Fruit fly (Drosophila melanogaster) whole organism, embryonic: ENCODE data around the gene Obp93a.

ENCODE experiments used
- Atf-2 ChIP-seq: fragments of 200-800 bp; sonication (Bioruptor generic); optimal IDR thresholded peaks from 2 replicates; lab custom pipeline; 2016; ENCODE audit warnings: missing biosample characterization, missing genetic modification characterization
- CG1024 ChIP-seq: fragments of 200-800 bp; sonication (Bioruptor generic); IDR thresholded peaks from 2 replicates; pipeline ENCODE4 v1.3.6; 2022; ENCODE audit warnings: missing biosample characterization, missing genetic modification characterization
- CG10959 ChIP-seq: fragments of 200-800 bp; sonication (Bioruptor generic); IDR thresholded peaks from 2 replicates; pipeline ENCODE4 v1.3.6; 2022; ENCODE audit warnings: missing biosample characterization, missing genetic modification characterization
- CG11560 ChIP-seq: fragments of 200-800 bp; sonication (Bioruptor generic); IDR thresholded peaks from 3 replicates; pipeline ENCODE4 v1.3.6; 2022; ENCODE audit warnings: missing biosample characterization, missing genetic modification characterization
- CG11695 ChIP-seq: fragments of 200-800 bp; sonication (Bioruptor generic); IDR thresholded peaks from 3 replicates; pipeline ENCODE4 v1.3.6; 2022; ENCODE audit warnings: missing biosample characterization, missing genetic modification characterization
- CG12236 ChIP-seq: fragments of 200-800 bp; sonication (Bioruptor generic); optimal IDR thresholded peaks from 2 replicates; lab custom pipeline; 2016; ENCODE audit warnings: missing biosample characterization, missing genetic modification characterization
- CG12659 ChIP-seq: fragments of 200-800 bp; sonication (Bioruptor generic); optimal IDR thresholded peaks from 3 replicates; lab custom pipeline; 2017; ENCODE audit warnings: mild to moderate bottlenecking, missing biosample characterization, missing genetic modification reagents, missing genetic modification characterization
- CG14860 ChIP-seq: fragments of 200-800 bp; sonication (Bioruptor generic); IDR thresholded peaks from 3 replicates; pipeline ENCODE4 v1.3.6; 2022; ENCODE audit warnings: missing biosample characterization, missing genetic modification characterization; ENCODE audit not compliant: partially characterized antibody
- CG1529 ChIP-seq: fragments of 200-800 bp; sonication (Bioruptor generic); optimal IDR thresholded peaks from 3 replicates; lab custom pipeline; 2018; ENCODE audit warnings: missing biosample characterization, missing genetic modification characterization
- CG17385 ChIP-seq: fragments of 200-800 bp; sonication (Bioruptor generic); optimal IDR thresholded peaks from 3 replicates; lab custom pipeline; 2018; ENCODE audit warnings: missing biosample characterization, mild to moderate bottlenecking, missing genetic modification characterization
- CG30020 ChIP-seq: fragments of 200-800 bp; optimal IDR thresholded peaks from 2 replicates; lab custom pipeline; 2019; ENCODE audit warnings: missing biosample characterization, mild to moderate bottlenecking, missing genetic modification characterization, moderate library complexity
- CG32532 ChIP-seq: fragments of 200-800 bp; sonication (Bioruptor generic); IDR thresholded peaks from 2 replicates; pipeline ENCODE4 v1.3.6; 2022; ENCODE audit warnings: missing biosample characterization, missing genetic modification characterization
- CG33213 ChIP-seq: fragments of 200-800 bp; sonication (Bioruptor generic); optimal IDR thresholded peaks from 3 replicates; lab custom pipeline; 2016; ENCODE audit warnings: missing biosample characterization, missing genetic modification characterization
- CG33557 ChIP-seq: fragments of 200-800 bp; sonication (Bioruptor generic); optimal IDR thresholded peaks from 2 replicates; lab custom pipeline; 2019; ENCODE audit warnings: missing biosample characterization, mild to moderate bottlenecking, missing genetic modification characterization, moderate library complexity
- CG3407 ChIP-seq: fragments of 200-800 bp; sonication (Bioruptor generic); optimal IDR thresholded peaks from 2 replicates; lab custom pipeline; 2018; ENCODE audit warnings: missing biosample characterization, mild to moderate bottlenecking, missing genetic modification characterization
- CG6689 ChIP-seq: fragments of 200-800 bp; sonication (Bioruptor generic); IDR thresholded peaks from 2 replicates; pipeline ENCODE4 v1.3.6; 2022; ENCODE audit warnings: missing biosample characterization, missing genetic modification characterization
- CG6813 ChIP-seq: fragments of 200-800 bp; sonication (Bioruptor generic); optimal IDR thresholded peaks from 2 replicates; lab custom pipeline; 2017; ENCODE audit warnings: missing biosample characterization, missing genetic modification characterization, mild to moderate bottlenecking, moderate library complexity, missing genetic modification reagents
- CG6854 ChIP-seq: fragments of 200-800 bp; sonication (Bioruptor generic); optimal IDR thresholded peaks from 3 replicates; lab custom pipeline; 2017; ENCODE audit warnings: missing biosample characterization, mild to moderate bottlenecking, missing genetic modification characterization
- CG7786 ChIP-seq: fragments of 200-800 bp; sonication (Bioruptor generic); optimal IDR thresholded peaks from 2 replicates; lab custom pipeline; 2016; ENCODE audit warnings: missing biosample characterization, missing genetic modification characterization
- CG8089 ChIP-seq: fragments of 200-800 bp; sonication (Bioruptor generic); optimal IDR thresholded peaks from 3 replicates; lab custom pipeline; 2016; ENCODE audit warnings: missing biosample characterization, missing genetic modification characterization
- CG9437 ChIP-seq: fragments of 200-800 bp; sonication (Bioruptor generic); optimal IDR thresholded peaks from 2 replicates; lab custom pipeline; 2018; ENCODE audit warnings: missing biosample characterization, mild to moderate bottlenecking, missing genetic modification characterization
- CHES-1-like ChIP-seq: fragments of 200-800 bp; sonication (Bioruptor generic); optimal IDR thresholded peaks from 2 replicates; lab custom pipeline; 2016; ENCODE audit warnings: missing biosample characterization, missing genetic modification characterization
- CTCF ChIP-seq: fragments of 200-800 bp; sonication (Bioruptor generic); optimal IDR thresholded peaks from 2 replicates; lab custom pipeline; 2017; ENCODE audit warnings: missing biosample characterization, mild to moderate bottlenecking, missing genetic modification characterization, moderate library complexity
- CrebB ChIP-seq: fragments of 200-800 bp; sonication (Bioruptor generic); optimal IDR thresholded peaks from 3 replicates; lab custom pipeline; 2018; ENCODE audit warnings: missing biosample characterization, mild to moderate bottlenecking, missing genetic modification characterization
- Gsc ChIP-seq: fragments of 200-800 bp; sonication (Bioruptor generic); IDR thresholded peaks from 2 replicates; pipeline ENCODE4 v1.3.6; 2022; ENCODE audit warnings: missing biosample characterization, missing genetic modification characterization
- HmgZ ChIP-seq: fragments of 200-800 bp; sonication (Bioruptor generic); optimal IDR thresholded peaks from 2 replicates; lab custom pipeline; 2018; ENCODE audit warnings: missing biosample characterization, mild to moderate bottlenecking, missing genetic modification characterization
- Hr39 ChIP-seq: fragments of >200 bp; optimal IDR thresholded peaks from 2 replicates; lab custom pipeline; 2017
- MESR4 ChIP-seq: fragments of 200-800 bp; sonication (Bioruptor generic); optimal IDR thresholded peaks from 2 replicates; lab custom pipeline; 2018; ENCODE audit warnings: missing biosample characterization, mild to moderate bottlenecking, missing genetic modification characterization, moderate library complexity
- Mad ChIP-seq: fragments of 200-800 bp; sonication (Bioruptor generic); optimal IDR thresholded peaks from 2 replicates; lab custom pipeline; 2016; ENCODE audit warnings: missing biosample characterization, missing genetic modification characterization
- NC2α ChIP-seq: fragments of 200-800 bp; sonication (Bioruptor generic); optimal IDR thresholded peaks from 2 replicates; lab custom pipeline; 2016; ENCODE audit warnings: missing biosample characterization, missing genetic modification characterization
- NK7.1 ChIP-seq: fragments of 200-800 bp; sonication (Bioruptor generic); optimal IDR thresholded peaks from 3 replicates; lab custom pipeline; 2016; ENCODE audit warnings: missing biosample characterization, missing genetic modification characterization
- Six4 ChIP-seq: fragments of 200-800 bp; sonication (Bioruptor generic); optimal IDR thresholded peaks from 2 replicates; lab custom pipeline; 2016; ENCODE audit warnings: missing biosample characterization, missing genetic modification characterization
- Sox100B ChIP-seq: fragments of 200-800 bp; sonication (Bioruptor generic); optimal IDR thresholded peaks from 3 replicates; lab custom pipeline; 2018; ENCODE audit warnings: missing biosample characterization, mild to moderate bottlenecking, missing genetic modification characterization
- TFAM ChIP-seq: fragments of 200-800 bp; sonication (Bioruptor generic); optimal IDR thresholded peaks from 2 replicates; lab custom pipeline; 2017; ENCODE audit warnings: missing biosample characterization, missing genetic modification characterization, inconsistent platforms
- chif ChIP-seq, 2 experiments: fragments of 200-800 bp; sonication (Bioruptor generic); optimal IDR thresholded peaks; 3 replicates each; lab custom pipeline; 2016; ENCODE audit warnings: missing biosample characterization in 2 of 2, missing genetic modification characterization in 2 of 2
- chm ChIP-seq: fragments of 200-800 bp; sonication (Bioruptor generic); IDR thresholded peaks from 2 replicates; pipeline ENCODE4 v1.3.6; 2022; ENCODE audit warnings: missing biosample characterization, missing genetic modification characterization
- cwo ChIP-seq: fragments of 200-800 bp; sonication (Bioruptor generic); optimal IDR thresholded peaks from 3 replicates; lab custom pipeline; 2017; ENCODE audit warnings: missing biosample characterization, missing genetic modification characterization, mild to moderate bottlenecking, moderate library complexity, missing genetic modification reagents
- da ChIP-seq: fragments of 200-800 bp; sonication (Bioruptor generic); optimal IDR thresholded peaks from 2 replicates; lab custom pipeline; 2016; ENCODE audit warnings: missing biosample characterization, missing genetic modification characterization
- danr ChIP-seq: fragments of 200-800 bp; sonication (Bioruptor generic); IDR thresholded peaks from 2 replicates; pipeline ENCODE4 v1.3.6; 2022; ENCODE audit warnings: missing biosample characterization, missing genetic modification characterization
- eve ChIP-seq, 2 experiments: fragments of >200 bp; optimal IDR thresholded peaks; 2 replicates each; lab custom pipeline; 2017; ENCODE audit warnings: missing biosample characterization in 2 of 2, missing genetic modification characterization in 2 of 2
- gem ChIP-seq: fragments of 200-800 bp; sonication (Bioruptor generic); optimal IDR thresholded peaks from 2 replicates; lab custom pipeline; 2019; ENCODE audit warnings: missing biosample characterization, mild to moderate bottlenecking, missing genetic modification characterization, moderate library complexity
- grau ChIP-seq: fragments of 200-800 bp; optimal IDR thresholded peaks from 3 replicates; lab custom pipeline; 2019; ENCODE audit warnings: missing biosample characterization, mild to moderate bottlenecking, missing genetic modification characterization, moderate library complexity
- hb ChIP-seq: fragments of 200-800 bp; sonication (Bioruptor generic); IDR thresholded peaks from 3 replicates; pipeline ENCODE4 v1.3.6; 2022; ENCODE audit warnings: missing biosample characterization, missing genetic modification characterization; ENCODE audit not compliant: partially characterized antibody
- hth ChIP-seq: fragments of >200 bp; optimal IDR thresholded peaks from 2 replicates; lab custom pipeline; 2017; ENCODE audit warnings: inconsistent platforms
- mld ChIP-seq: fragments of 200-800 bp; sonication (Bioruptor generic); IDR thresholded peaks from 3 replicates; pipeline ENCODE4 v1.3.6; 2022; ENCODE audit warnings: missing biosample characterization, missing genetic modification characterization; ENCODE audit not compliant: partially characterized antibody
- onecut ChIP-seq: fragments of 200-800 bp; sonication (Bioruptor generic); IDR thresholded peaks from 2 replicates; pipeline ENCODE4 v1.3.6; 2022; ENCODE audit warnings: missing biosample characterization, missing genetic modification characterization
- p53 ChIP-seq: fragments of 200-800 bp; sonication (Bioruptor generic); optimal IDR thresholded peaks from 2 replicates; lab custom pipeline; 2016; ENCODE audit warnings: missing biosample characterization, missing genetic modification characterization
- salm ChIP-seq: fragments of 200-800 bp; sonication (Bioruptor generic); optimal IDR thresholded peaks from 2 replicates; lab custom pipeline; 2018; ENCODE audit warnings: missing biosample characterization, mild to moderate bottlenecking, missing genetic modification characterization
- ssp ChIP-seq: fragments of 200-800 bp; sonication (Bioruptor generic); IDR thresholded peaks from 2 replicates; pipeline ENCODE4 v1.3.6; 2022; ENCODE audit warnings: missing biosample characterization, missing genetic modification characterization
- tna ChIP-seq: fragments of 200-800 bp; sonication (Bioruptor generic); IDR thresholded peaks from 2 replicates; pipeline ENCODE4 v1.3.6; 2022; ENCODE audit warnings: missing biosample characterization, missing genetic modification characterization; ENCODE audit not compliant: partially characterized antibody
- tx ChIP-seq: fragments of 200-800 bp; sonication (Bioruptor generic); optimal IDR thresholded peaks from 2 replicates; lab custom pipeline; 2016; ENCODE audit warnings: missing biosample characterization, missing genetic modification characterization
- unc-4 ChIP-seq: fragments of 200-800 bp; sonication (Bioruptor generic); IDR thresholded peaks from 2 replicates; pipeline ENCODE4 v1.3.6; 2022; ENCODE audit warnings: missing biosample characterization, missing genetic modification characterization; ENCODE audit not compliant: partially characterized antibody

The Obp93a gene

DNA sequence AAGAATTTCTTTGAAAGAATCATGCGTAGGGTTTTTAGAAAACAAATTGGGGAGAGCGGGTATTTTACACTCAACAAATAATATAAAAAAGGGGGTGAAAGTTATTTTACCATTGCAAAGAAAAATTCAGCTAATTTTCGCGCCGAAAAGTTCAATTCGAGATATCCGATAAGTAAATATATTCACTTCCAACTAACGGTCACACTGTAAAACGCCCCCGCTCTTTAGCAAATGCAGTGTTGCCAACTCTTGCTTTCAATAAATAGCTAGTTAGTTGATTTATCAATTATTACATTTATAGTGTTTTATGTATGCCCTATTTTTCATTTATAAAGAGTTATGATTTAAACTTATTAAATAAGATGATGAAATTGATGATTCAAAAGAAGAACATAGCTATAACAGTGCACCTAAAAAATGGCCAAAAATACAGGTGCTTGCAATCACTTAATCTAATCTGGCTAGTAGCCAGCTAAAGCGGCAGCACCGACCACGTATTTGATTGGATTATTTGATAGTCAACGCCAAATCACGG, 8.8 kb upstream of the Obp93a start, which contains the start of gene meigo (continued):
- no peak for TF ChIP-seq unc-4 (GFP tag; lab: Robert Waterston, UW)
- no peak for TF ChIP-seq CG8089 (GFP tag; lab: Kevin White, UChicago)
- TF ChIP-seq CG6689 (GFP tag; lab: Robert Waterston, UW), result peak; percentile 60; the same call in 1 of the 2 replicates
- peak; percentile 82 for TF ChIP-seq gem
- peak; percentile 87 for TF ChIP-seq CG12659 (GFP tag; lab: Kevin White, UChicago)
- TF ChIP-seq CG11560 (tag; lab: Robert Waterston, UW), result peak; percentile 83; the same call in 2 of the 3 replicates
- peak; percentile 36 for TF ChIP-seq NK7.1 (GFP tag; lab: Kevin White, UChicago)
- peak; percentile 69 for TF ChIP-seq Mad
- peak; percentile 72 for TF ChIP-seq CG32532 (GFP tag; lab: Robert Waterston, UW)
- TF ChIP-seq CG17385 (GFP tag; lab: Kevin White, UChicago), result no peak
- no peak for TF ChIP-seq CG6854 (GFP tag; lab: Kevin White, UChicago)
- peak; percentile 57 for TF ChIP-seq ssp (GFP tag; lab: Robert Waterston, UW)
- no peak for TF ChIP-seq MESR4
- peak; percentile 16 for TF ChIP-seq Atf-2 (GFP tag; lab: Kevin White, UChicago)
- TF ChIP-seq Six4 (GFP tag; lab: Kevin White, UChicago), result peak; percentile 46
- peak; percentile 80 for TF ChIP-seq grau (tag; lab: Kevin White, UChicago)
- no peak for TF ChIP-seq CG14860 (GFP tag; lab: Robert Waterston, UW)
- peak in 1 of 2 experiments; percentile 22 for TF ChIP-seq chif (GFP tag; optimal IDR thresholded peaks at IDR 0.05; lab: Kevin White, UChicago)
- peak; percentile 83 for TF ChIP-seq HmgZ (tag; lab: Kevin White, UChicago)
- peak; percentile 44 for TF ChIP-seq CrebB (tag; lab: Kevin White, UChicago)
- no peak for TF ChIP-seq Gsc (GFP tag; lab: Robert Waterston, UW)
- TF ChIP-seq TFAM, result no peak
- peak; percentile 74 for TF ChIP-seq CG30020
- no peak for TF ChIP-seq CG12236 (GFP tag; lab: Kevin White, UChicago)
- TF ChIP-seq cwo, result peak; percentile 14
- TF ChIP-seq CG7786 (GFP tag; lab: Kevin White, UChicago), result peak; percentile 46
- TF ChIP-seq CG33213 (GFP tag; lab: Kevin White, UChicago), result peak; percentile 18
- no peak for TF ChIP-seq Sox100B
- no peak for TF ChIP-seq chm (GFP tag; lab: Robert Waterston, UW)
- TF ChIP-seq salm (tag; lab: Kevin White, UChicago), result peak; percentile 38
- peak; percentile 50 for TF ChIP-seq tx
- TF ChIP-seq Hr39 (lab: Kevin White, UChicago), result no peak
- no peak for TF ChIP-seq CG10959
- TF ChIP-seq CG3407, result no peak
- TF ChIP-seq CHES-1-like (GFP tag; lab: Kevin White, UChicago), result peak; percentile 28
- TF ChIP-seq CG11695 (GFP tag; lab: Robert Waterston, UW), result no peak
- peak; percentile 58 for TF ChIP-seq CG9437 (GFP tag; lab: Kevin White, UChicago)
- TF ChIP-seq tna (GFP tag; lab: Robert Waterston, UW), result no peak
- TF ChIP-seq CG6813 (GFP tag; lab: Kevin White, UChicago), result no peak
- TF ChIP-seq mld (GFP tag; lab: Robert Waterston, UW), result no peak
- peak; percentile 9; the same call in 1 of the 2 replicates for TF ChIP-seq onecut
- TF ChIP-seq CG1529 (GFP tag; lab: Kevin White, UChicago), result no peak
- peak; percentile 38 for TF ChIP-seq da (GFP tag; lab: Kevin White, UChicago)
- no peak for TF ChIP-seq CG1024 (GFP tag; lab: Robert Waterston, UW)
- TF ChIP-seq eve (GFP tag; optimal IDR thresholded peaks at IDR 0.05; lab: Kevin White, UChicago), result no peak
- TF ChIP-seq CG33557 (GFP tag; lab: Kevin White, UChicago), result peak; percentile 48
- no peak for TF ChIP-seq NC2α
- no peak for TF ChIP-seq danr (GFP tag; lab: Robert Waterston, UW)
- TF ChIP-seq hb (GFP tag; lab: Robert Waterston, UW), result no peak
- TF ChIP-seq p53, result no peak
- TF ChIP-seq hth (lab: Kevin White, UChicago), result no peak
- TF ChIP-seq CTCF (GFP tag; lab: Kevin White, UChicago), result peak; percentile 15
